Worm (Caenorhabditis elegans) whole organism, L1 larva: ENCODE measurements around the gene F48G7.8.

Source experiments
- aha-1 ChIP-seq: fragments of 150-350 bp; optimal IDR thresholded peaks from 2 replicates; lab custom pipeline; 2014; ENCODE audit warnings: missing biosample characterization, missing genetic modification characterization
- ces-1 ChIP-seq: fragments of 150-350 bp; optimal IDR thresholded peaks from 2 replicates; lab custom pipeline; 2014; ENCODE audit warnings: missing biosample characterization, missing genetic modification reagents, missing genetic modification characterization
- nhr-77 ChIP-seq: fragments of 150-350 bp; optimal IDR thresholded peaks from 2 replicates; lab custom pipeline; 2014; ENCODE audit warnings: missing biosample characterization, missing genetic modification characterization

DNA sequence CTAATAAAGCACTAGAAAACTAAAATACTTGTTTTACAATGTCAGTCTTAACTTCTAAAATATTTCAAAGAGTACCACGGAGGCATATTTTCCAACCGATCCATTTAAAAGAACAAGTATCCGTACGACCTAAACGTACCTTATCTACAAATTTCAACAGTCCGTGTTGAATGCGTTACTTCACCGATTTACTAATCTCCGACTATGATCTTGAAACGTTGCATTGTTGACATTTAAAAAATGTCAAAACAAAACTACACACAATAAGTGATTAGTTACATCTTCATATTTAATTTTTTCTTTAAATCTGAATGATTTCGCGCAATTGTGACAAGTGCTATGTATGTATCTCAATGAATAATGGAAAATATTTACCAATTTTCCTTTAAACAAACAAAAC lies 29.7 kb downstream of the F48G7.8 start:
- TF ChIP-seq ces-1 (GFP tag; lab: Kevin White, UChicago) (no peak), aha-1 (tag; lab: Kevin White, UChicago) (no peak), nhr-77 (tag; lab: Kevin White, UChicago) (no peak)
